Fruit fly (Drosophila melanogaster): ENCODE data around the gene Sod1.

- TF ChIP-seq fd96Ca (GFP tag; IDR thresholded peaks at IDR 0.05): peak; percentile 68
- TF ChIP-seq CG4496 (GFP tag; IDR thresholded peaks at IDR 0.05): peak; percentile 77
- TF ChIP-seq CG12605 (GFP tag; IDR thresholded peaks at IDR 0.05): peak; percentile 8; the same call in 1 of the 2 replicates
These were observed 41.8 kb upstream of the Sod1 start for dm6 chr3L:11155380-11155779.

Measured in whole organism, pupa.